Fruit fly (Drosophila melanogaster) S2 (cell line): ENCODE measurements around the gene Gem2.

ENCODE experiments used
- CG8478 ChIP-seq: fragments of >200 bp; optimal IDR thresholded peaks from 2 replicates; lab custom pipeline; 2018
- CTCF ChIP-seq, 2 experiments: fragments of >200 bp; optimal IDR thresholded peaks; 2 replicates each; lab custom pipeline; 2018

DNA sequence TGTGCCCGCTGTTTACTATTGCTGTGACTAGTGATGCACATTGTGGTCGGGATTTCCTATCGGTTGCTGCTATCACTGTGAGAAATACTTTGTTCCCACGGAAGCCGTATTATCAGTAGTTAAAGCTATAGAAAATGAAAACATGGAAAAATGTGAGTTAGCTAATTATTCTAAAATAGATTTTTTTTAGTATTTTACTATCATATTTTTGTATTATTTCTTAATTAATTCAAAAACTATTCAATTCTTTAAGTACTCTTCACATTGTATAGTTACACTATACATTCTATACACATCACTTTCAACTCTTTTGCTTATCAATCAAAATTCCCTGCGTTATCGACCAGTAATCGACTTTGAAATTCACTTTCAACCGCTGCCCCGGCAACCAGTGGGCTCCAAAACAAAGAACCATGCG, 2.5 kb downstream of the Gem2 start, which contains the start of the genes Naxd and CG14079:
- TF ChIP-seq CTCF (optimal IDR thresholded peaks at IDR 0.05; lab: Kevin White, UChicago), result no peak
- no peak for TF ChIP-seq CG8478 (lab: Kevin White, UChicago)
